Worm (Caenorhabditis elegans) whole organism, L4 larva: ENCODE results near the gene mop-25.2.

Experiments used
- F26F4.8 ChIP-seq: fragments of 200-800 bp; sonication (Bioruptor generic); conservative IDR thresholded peaks from 2 replicates; pipeline ENCODE4 v1.3.6; 2022; ENCODE audit warnings: missing genetic modification characterization, missing compliant biosample characterization
- F37D6.2 ChIP-seq: sonication (generic microtip); optimal IDR thresholded peaks from 2 replicates; lab custom pipeline; 2016; ENCODE audit warnings: mild to moderate bottlenecking, missing genetic modification characterization, missing compliant biosample characterization
- F44E2.7 ChIP-seq: fragments of 200-800 bp; sonication (Bioruptor generic); IDR thresholded peaks from 2 replicates; pipeline ENCODE4 v2.1.2; 2022; ENCODE audit warnings: missing genetic modification characterization, missing compliant biosample characterization
- R02D3.7 ChIP-seq: fragments of 150-350 bp; sonication (generic microtip); optimal IDR thresholded peaks from 3 replicates; lab custom pipeline; 2014; ENCODE audit warnings: missing biosample characterization, missing genetic modification characterization
- T26A8.4 ChIP-seq: fragments of 200-800 bp; sonication (Bioruptor generic); IDR thresholded peaks from 2 replicates; pipeline ENCODE4 v1.3.6; 2022; ENCODE audit warnings: missing genetic modification characterization, missing compliant biosample characterization
- Y105C5A.15 ChIP-seq: fragments of 200-800 bp; sonication (Bioruptor generic); IDR thresholded peaks from 2 replicates; pipeline ENCODE4 v1.3.6; 2022; ENCODE audit warnings: missing genetic modification characterization, missing compliant biosample characterization
- Y5F2A.4 ChIP-seq: fragments of 200-800 bp; sonication (Bioruptor generic); optimal IDR thresholded peaks from 2 replicates; lab custom pipeline; 2018; ENCODE audit warnings: mild to moderate bottlenecking, missing genetic modification characterization, missing compliant biosample characterization
- aha-1 ChIP-seq: fragments of 150-350 bp; peaks from one replicate; lab custom pipeline; 2014; ENCODE audit warnings: missing biosample characterization, missing genetic modification characterization
- aly-2 ChIP-seq: sonication (generic microtip); optimal IDR thresholded peaks from 2 replicates; lab custom pipeline; 2018; ENCODE audit warnings: missing biosample characterization, missing genetic modification characterization
- attf-4 ChIP-seq: sonication (generic microtip); optimal IDR thresholded peaks from 3 replicates; lab custom pipeline; 2017; ENCODE audit warnings: missing biosample characterization, missing genetic modification characterization
- ceh-44 ChIP-seq: fragments of 200-800 bp; sonication (Bioruptor generic); IDR thresholded peaks from 2 replicates; pipeline ENCODE4 v1.3.6; 2022; ENCODE audit warnings: missing genetic modification reagents, missing genetic modification characterization, missing compliant biosample characterization
- ceh-82 ChIP-seq: sonication (generic microtip); optimal IDR thresholded peaks from 2 replicates; lab custom pipeline; 2017; ENCODE audit warnings: missing biosample characterization, missing genetic modification characterization
- daf-16 ChIP-seq, 3 experiments: sonication (generic microtip); optimal IDR thresholded peaks; 2 replicates each; lab custom pipeline; 2016 to 2017; ENCODE audit warnings: missing genetic modification characterization in 3 of 3, missing genetic modification reagents in 3 of 3, mild to moderate bottlenecking in 2 of 3, missing compliant biosample characterization in 2 of 3, missing biosample characterization in 1 of 3, moderate library complexity in 1 of 3
- daf-8 ChIP-seq: fragments of 200-800 bp; sonication (Bioruptor generic); IDR thresholded peaks from 2 replicates; pipeline ENCODE4 v1.3.6; 2022; ENCODE audit warnings: missing genetic modification characterization, missing compliant biosample characterization
- dmd-6 ChIP-seq: fragments of 200-800 bp; sonication (Bioruptor generic); IDR thresholded peaks from 2 replicates; pipeline ENCODE4 v1.3.6; 2022; ENCODE audit warnings: missing genetic modification reagents, missing genetic modification characterization, missing compliant biosample characterization
- dmd-8 ChIP-seq: fragments of 200-800 bp; sonication (Bioruptor generic); IDR thresholded peaks from 2 replicates; pipeline ENCODE4 v1.3.6; 2022; ENCODE audit warnings: missing genetic modification characterization, missing compliant biosample characterization
- dve-1 ChIP-seq: sonication (generic microtip); optimal IDR thresholded peaks from 2 replicates; lab custom pipeline; 2017; ENCODE audit warnings: antibody characterized with exemption, mild to moderate bottlenecking, missing genetic modification characterization, missing compliant biosample characterization; ENCODE audit not compliant: insufficient read depth
- egl-27 ChIP-seq: sonication (generic microtip); optimal IDR thresholded peaks from 3 replicates; lab custom pipeline; 2017; ENCODE audit warnings: missing biosample characterization, missing genetic modification reagents, missing genetic modification characterization
- egl-43 ChIP-seq: fragments of 200-800 bp; sonication (Bioruptor generic); IDR thresholded peaks from 2 replicates; pipeline ENCODE4 v1.3.6; 2022; ENCODE audit warnings: missing genetic modification reagents, missing genetic modification characterization, missing compliant biosample characterization
- fkh-10 ChIP-seq: fragments of 150-350 bp; optimal IDR thresholded peaks from 2 replicates; lab custom pipeline; 2014; ENCODE audit warnings: missing biosample characterization, missing genetic modification reagents, missing genetic modification characterization
- fos-1 ChIP-seq: fragments of 150-350 bp; optimal IDR thresholded peaks from 2 replicates; lab custom pipeline; 2014; ENCODE audit warnings: missing biosample characterization, missing genetic modification characterization
- hif-1 ChIP-seq, 2 experiments: sonication (generic microtip); optimal IDR thresholded peaks; 2 replicates each; lab custom pipeline; 2016 to 2017; ENCODE audit warnings: missing compliant biosample characterization in 2 of 2, missing genetic modification characterization in 2 of 2, missing genetic modification reagents in 2 of 2, missing genotype in 2 of 2, mild to moderate bottlenecking in 1 of 2
- hlh-30 ChIP-seq: sonication (generic microtip); optimal IDR thresholded peaks from 2 replicates; lab custom pipeline; 2017; ENCODE audit warnings: antibody characterized with exemption, mild to moderate bottlenecking, missing genetic modification characterization, missing compliant biosample characterization; ENCODE audit not compliant: insufficient read depth
- jun-1 ChIP-seq: fragments of 150-350 bp; optimal IDR thresholded peaks from 2 replicates; lab custom pipeline; 2014; ENCODE audit warnings: missing biosample characterization, missing genetic modification reagents, missing genetic modification characterization
- lin-13 ChIP-seq: fragments of 150-350 bp; optimal IDR thresholded peaks from 2 replicates; lab custom pipeline; 2014; ENCODE audit warnings: missing biosample characterization, missing genetic modification reagents, missing genetic modification characterization
- lin-29 ChIP-seq: fragments of 200-800 bp; sonication (Bioruptor generic); IDR thresholded peaks from 2 replicates; pipeline ENCODE4 v1.3.6; 2022; ENCODE audit warnings: missing genetic modification reagents, missing genetic modification characterization, missing compliant biosample characterization
- lin-38 ChIP-seq: fragments of 200-800 bp; sonication (Bioruptor generic); IDR thresholded peaks from 2 replicates; pipeline ENCODE4 v1.3.6; 2022; ENCODE audit warnings: missing genetic modification reagents, missing genetic modification characterization, missing compliant biosample characterization
- madf-9 ChIP-seq: fragments of 200-800 bp; sonication (Bioruptor generic); conservative IDR thresholded peaks from 2 replicates; pipeline ENCODE4 v1.3.6; 2022; ENCODE audit warnings: missing genetic modification reagents, missing genetic modification characterization, missing compliant biosample characterization
- mdl-1 ChIP-seq, 2 experiments: fragments of 150-350 bp in 1 of 2; sonication (generic microtip) in 1 of 2; optimal IDR thresholded peaks; 2 replicates each; lab custom pipeline; 2014 to 2017; ENCODE audit warnings: missing biosample characterization in 2 of 2, missing genetic modification characterization in 2 of 2
- mdt-29 ChIP-seq: fragments of 200-800 bp; sonication (Bioruptor generic); IDR thresholded peaks from 2 replicates; pipeline ENCODE4 v1.3.6; 2022; ENCODE audit warnings: missing genetic modification reagents, missing genetic modification characterization, missing compliant biosample characterization
- mep-1 ChIP-seq: fragments of 150-350 bp; sonication (generic microtip); optimal IDR thresholded peaks from 3 replicates; lab custom pipeline; 2014; ENCODE audit warnings: missing biosample characterization, missing genetic modification characterization
- nhr-25 ChIP-seq: sonication (generic microtip); optimal IDR thresholded peaks from 2 replicates; lab custom pipeline; 2017; ENCODE audit warnings: missing genetic modification characterization, mild to moderate bottlenecking, missing compliant biosample characterization, antibody characterized with exemption, moderate library complexity, borderline replicate concordance; ENCODE audit not compliant: insufficient read depth
- nhr-28 ChIP-seq: fragments of 150-350 bp; optimal IDR thresholded peaks from 2 replicates; lab custom pipeline; 2014; ENCODE audit warnings: missing biosample characterization, missing genetic modification characterization
- nhr-41 ChIP-seq: fragments of 200-800 bp; sonication (Bioruptor generic); IDR thresholded peaks from 2 replicates; pipeline ENCODE4 v1.3.6; 2022; ENCODE audit warnings: missing genetic modification reagents, missing genetic modification characterization, missing compliant biosample characterization
- nhr-6 ChIP-seq: fragments of 150-350 bp; optimal IDR thresholded peaks from 2 replicates; lab custom pipeline; 2014; ENCODE audit warnings: missing biosample characterization, missing genetic modification characterization
- nhr-76 ChIP-seq: fragments of 150-350 bp; optimal IDR thresholded peaks from 2 replicates; lab custom pipeline; 2014; ENCODE audit warnings: missing biosample characterization, missing genetic modification characterization
- nhr-77 ChIP-seq: fragments of 150-350 bp; optimal IDR thresholded peaks from 2 replicates; lab custom pipeline; 2014; ENCODE audit warnings: missing biosample characterization, missing genetic modification characterization
- php-3 ChIP-seq: fragments of 200-800 bp; sonication (Bioruptor generic); IDR thresholded peaks from 2 replicates; pipeline ENCODE4 v1.3.6; 2022; ENCODE audit warnings: missing genetic modification reagents, missing genetic modification characterization, missing compliant biosample characterization
- pqm-1 ChIP-seq: sonication (generic microtip); optimal IDR thresholded peaks from 2 replicates; lab custom pipeline; 2017; ENCODE audit warnings: missing biosample characterization, missing genetic modification characterization
- rbr-2 ChIP-seq: sonication (generic microtip); optimal IDR thresholded peaks from 2 replicates; lab custom pipeline; 2016; ENCODE audit warnings: missing genotype, missing genetic modification characterization, missing compliant biosample characterization
- saeg-2 ChIP-seq: fragments of 200-800 bp; sonication (Bioruptor generic); IDR thresholded peaks from 2 replicates; pipeline ENCODE4 v1.3.6; 2022; ENCODE audit warnings: missing genetic modification reagents, missing genetic modification characterization, missing compliant biosample characterization
- snpc-1.2 ChIP-seq: fragments of 200-800 bp; sonication (Bioruptor generic); IDR thresholded peaks from 2 replicates; pipeline ENCODE4 v1.3.6; 2022; ENCODE audit warnings: missing genetic modification reagents, missing genetic modification characterization, missing compliant biosample characterization
- spr-3 ChIP-seq: fragments of 200-800 bp; sonication (Bioruptor generic); optimal IDR thresholded peaks from 2 replicates; lab custom pipeline; 2018; ENCODE audit warnings: mild to moderate bottlenecking, missing genetic modification characterization, missing compliant biosample characterization
- vab-7 ChIP-seq: fragments of 200-800 bp; sonication (Bioruptor generic); IDR thresholded peaks from 2 replicates; pipeline ENCODE4 v1.3.6; 2022; ENCODE audit warnings: missing genetic modification reagents, missing genetic modification characterization, missing compliant biosample characterization
- zag-1 ChIP-seq: fragments of 150-350 bp; optimal IDR thresholded peaks from 2 replicates; lab custom pipeline; 2014; ENCODE audit warnings: missing biosample characterization, missing genetic modification characterization
- zfp-2 ChIP-seq: sonication (generic microtip); optimal IDR thresholded peaks from 2 replicates; lab custom pipeline; 2016; ENCODE audit warnings: mild to moderate bottlenecking, missing genetic modification characterization, missing compliant biosample characterization
- ztf-7 ChIP-seq: fragments of 150-350 bp; optimal IDR thresholded peaks from 2 replicates; lab custom pipeline; 2014; ENCODE audit warnings: missing biosample characterization, missing genetic modification characterization

The mop-25.2 gene

DNA sequence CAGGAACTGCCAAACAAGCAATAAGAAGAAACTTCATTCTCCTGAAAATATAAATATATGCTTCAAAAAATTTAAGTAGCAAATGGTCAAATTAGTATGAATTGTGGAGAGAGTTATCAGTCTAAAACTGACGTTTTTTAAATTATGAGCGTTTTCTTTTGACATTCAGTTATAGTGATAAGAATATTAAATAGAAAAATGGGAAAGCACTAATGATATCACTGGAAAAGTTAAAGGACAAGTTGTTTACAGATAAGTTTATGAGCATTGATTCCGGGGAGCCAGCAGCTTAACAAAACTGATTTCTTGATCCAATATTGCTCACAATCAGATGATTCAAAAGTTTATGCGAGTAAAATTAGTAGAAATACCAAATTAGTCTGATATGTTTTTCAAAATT is 43.1 kb downstream of the mop-25.2 start, which contains the start of gene ZK1320.3 (continued):
- TF ChIP-seq ztf-7 (tag; lab: Kevin White, UChicago) (no peak), pqm-1 (tag; lab: Kevin White, UChicago) (peak; percentile 56), lin-29 (GFP tag; lab: Robert Waterston, UW) (no peak), dmd-8 (GFP tag; lab: Robert Waterston, UW) (no peak), ceh-44 (GFP tag; lab: Robert Waterston, UW) (no peak), egl-43 (GFP tag; lab: Robert Waterston, UW) (no peak), Y105C5A.15 (GFP tag; lab: Robert Waterston, UW) (no peak), lin-38 (GFP tag; lab: Robert Waterston, UW) (no peak), aly-2 (tag; lab: Kevin White, UChicago) (no peak)

ce11 chrII:9658915-9659314 is 44.6 kb downstream of the mop-25.2 start, which contains the start of gene ZK1320.2:
Gene ZK1320.2 (minus strand): TSS chrII:9659002.
- peak; percentile 17 for TF ChIP-seq dve-1 (tag; lab: Kevin White, UChicago)
- TF ChIP-seq fkh-10 (GFP tag; lab: Kevin White, UChicago) = no peak
- TF ChIP-seq dmd-6 = peak; percentile 48; the same call in 1 of the 2 replicates
- peak; percentile 55 for TF ChIP-seq nhr-28 (tag; lab: Kevin White, UChicago)
- TF ChIP-seq daf-16 (GFP tag; optimal IDR thresholded peaks at IDR 0.05; lab: Kevin White, UChicago) = no peak
- TF ChIP-seq daf-16 (tag; optimal IDR thresholded peaks at IDR 0.05; lab: Kevin White, UChicago) = peak; percentile 43
- TF ChIP-seq pqm-1 (tag; lab: Kevin White, UChicago) = peak; percentile 69
- no peak for TF ChIP-seq nhr-41 (GFP tag; lab: Robert Waterston, UW)
- TF ChIP-seq F37D6.2 (tag; lab: Kevin White, UChicago) = no peak
- TF ChIP-seq, all 104 proteins: peak for 5

ce11 chrII:9656210-9656755 is 47.2 kb downstream of the mop-25.2 start, which contains the start of gene gstk-1:
Gene gstk-1 (plus strand): TSS chrII:9656705.
- TF ChIP-seq spr-3 (GFP tag; lab: Kevin White, UChicago) = no peak
- no peak for TF ChIP-seq Y5F2A.4 (GFP tag; lab: Kevin White, UChicago)
- no peak for TF ChIP-seq mdt-29 (GFP tag; lab: Robert Waterston, UW)
- TF ChIP-seq ceh-44 (GFP tag; lab: Robert Waterston, UW) = no peak
- no peak for TF ChIP-seq nhr-6 (tag; lab: Kevin White, UChicago)
- no peak for TF ChIP-seq vab-7 (GFP tag; lab: Robert Waterston, UW)
- no peak for TF ChIP-seq hif-1 (tag; optimal IDR thresholded peaks at IDR 0.05; lab: Kevin White, UChicago)
- TF ChIP-seq php-3 = peak; percentile 55; the same call in 1 of the 2 replicates
- no peak for TF ChIP-seq rbr-2
- peak; percentile 2 for TF ChIP-seq aha-1
- TF ChIP-seq nhr-25 (tag; lab: Kevin White, UChicago) = no peak
- TF ChIP-seq ceh-82 = no peak
- TF ChIP-seq daf-8 (GFP tag; lab: Robert Waterston, UW) = no peak
- TF ChIP-seq saeg-2 (GFP tag; lab: Robert Waterston, UW) = no peak
- no peak for TF ChIP-seq R02D3.7 (tag; lab: Kevin White, UChicago)
- no peak for TF ChIP-seq nhr-76
- no peak for TF ChIP-seq nhr-77 (tag; lab: Kevin White, UChicago)
- TF ChIP-seq mep-1 (tag; lab: Kevin White, UChicago) = peak; percentile 30
- no peak for TF ChIP-seq jun-1 (tag; lab: Kevin White, UChicago)
- TF ChIP-seq mdl-1 (tag; optimal IDR thresholded peaks at IDR 0.05; lab: Kevin White, UChicago) = peak in 1 of 2 experiments; percentile 60
- TF ChIP-seq hlh-30 (tag; lab: Kevin White, UChicago) = no peak
- no peak for TF ChIP-seq fos-1
- TF ChIP-seq zag-1 (tag; lab: Kevin White, UChicago) = no peak
- TF ChIP-seq F44E2.7 (GFP tag; lab: Robert Waterston, UW) = no peak
- no peak for TF ChIP-seq F26F4.8 (GFP tag; lab: Robert Waterston, UW)
- no peak for TF ChIP-seq snpc-1.2 (GFP tag; lab: Robert Waterston, UW)
- no peak for TF ChIP-seq nhr-41 (GFP tag; lab: Robert Waterston, UW)
- TF ChIP-seq egl-27 = no peak
- TF ChIP-seq madf-9 (GFP tag; lab: Robert Waterston, UW) = no peak
- TF ChIP-seq attf-4 (tag; lab: Kevin White, UChicago) = no peak
- TF ChIP-seq zfp-2 (tag; lab: Kevin White, UChicago) = no peak
- no peak for TF ChIP-seq T26A8.4 (GFP tag; lab: Robert Waterston, UW)
- peak; percentile 84 for TF ChIP-seq lin-13
